Fruit fly (Drosophila melanogaster): ENCODE results near the gene nSMase.

Gene nSMase

DNA sequence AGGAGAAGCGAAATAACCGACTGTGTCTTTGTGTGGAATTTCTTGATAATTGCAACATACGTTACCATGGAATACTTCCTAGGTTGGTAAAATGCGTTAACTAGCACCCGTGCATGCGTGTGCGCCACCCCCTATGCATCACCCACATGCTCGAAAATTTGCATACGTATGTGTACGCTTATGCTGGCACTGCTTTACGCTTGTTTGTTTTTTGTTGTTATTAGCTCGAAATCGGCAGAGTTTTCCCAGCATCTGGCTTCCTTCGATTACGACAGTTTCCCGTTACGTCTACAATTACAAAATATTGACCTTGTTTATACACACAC lies 7.5 kb downstream of the nSMase start:
- 0 out of 2 replicates have a peak, but pooled peaks have one; percentile 0 for TF ChIP-seq CG32121 (GFP tag; IDR thresholded peaks at IDR 0.05)
- TF ChIP-seq Ets98B (GFP tag; IDR thresholded peaks at IDR 0.05), result peak; percentile 4; the same call in 1 of the 2 replicates
- TF ChIP-seq CG13204 (GFP tag; optimal IDR thresholded peaks at IDR 0.05), result no peak

DNA sequence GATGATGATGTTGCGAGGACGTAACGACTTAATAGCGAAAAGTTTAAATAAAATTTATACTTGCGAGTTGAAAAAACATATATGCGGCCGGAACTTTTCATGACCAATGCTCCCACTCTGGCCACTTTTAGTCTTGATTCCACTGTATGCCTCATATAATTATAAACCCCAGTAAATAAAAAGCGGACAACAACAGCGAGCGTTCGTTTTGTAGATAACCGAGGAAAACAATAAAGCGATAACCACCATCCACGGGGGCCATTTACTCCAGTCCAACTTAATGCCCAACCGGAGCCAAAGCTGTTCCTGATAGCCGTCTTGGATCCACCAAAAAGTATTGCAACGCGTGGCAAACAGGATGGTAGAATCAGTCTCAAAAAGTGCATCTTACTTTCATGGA lies 17.4 kb downstream of the nSMase start:
- TF ChIP-seq EcR (GFP tag; optimal IDR thresholded peaks at IDR 0.05) (peak; percentile 45), CG12605 (GFP tag; IDR thresholded peaks at IDR 0.05) (no peak), rn (GFP tag; IDR thresholded peaks at IDR 0.05) (no peak), CG15710 (tag; optimal IDR thresholded peaks at IDR 0.05) (no peak)

DNA sequence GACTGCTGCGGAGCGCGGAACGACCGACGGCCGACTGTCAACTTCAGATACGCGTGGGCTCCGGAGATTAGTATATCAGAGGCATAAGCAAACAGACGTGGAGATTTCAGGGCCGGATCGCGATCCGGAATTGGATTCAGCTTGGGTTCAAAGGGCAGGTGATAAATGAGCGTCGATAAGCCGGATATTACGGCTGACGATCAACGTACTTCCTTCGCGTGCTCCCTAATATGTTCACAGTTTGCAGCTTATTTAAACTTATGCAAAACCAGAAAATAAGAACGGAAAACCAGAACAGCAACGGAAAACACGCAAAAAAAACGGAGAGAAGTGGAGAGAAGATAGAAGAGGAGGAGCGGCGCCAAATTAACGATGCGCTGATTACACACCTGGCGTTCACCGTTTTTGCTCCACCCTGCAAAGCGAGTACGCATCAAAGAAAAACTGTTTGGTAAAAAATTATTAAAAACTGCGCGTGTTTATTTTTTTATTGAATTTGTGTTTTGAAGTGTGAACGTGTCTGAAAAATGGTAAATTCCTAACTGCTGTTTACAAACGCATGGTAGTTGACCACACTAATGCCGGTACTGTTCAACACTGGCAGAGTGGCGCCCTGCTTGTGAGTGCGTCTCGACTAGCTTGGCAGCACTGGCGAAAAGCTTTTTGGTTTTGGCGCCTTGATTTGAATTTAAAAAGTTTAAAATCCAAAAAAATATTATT lies 20.2 kb downstream of the nSMase start, which contains the start of gene CG17746:
CG17746 (minus strand) TSS at position 546 of the 720 bp plus-strand sequence.
- no peak for TF ChIP-seq Ets98B (GFP tag; IDR thresholded peaks at IDR 0.05)
- no peak for TF ChIP-seq CG17806 (tag; optimal IDR thresholded peaks at IDR 0.05)
- TF ChIP-seq EcR (GFP tag; optimal IDR thresholded peaks at IDR 0.05), result no peak
- peak; percentile 39; the same call in 1 of the 3 replicates for TF ChIP-seq CG4496 (GFP tag; IDR thresholded peaks at IDR 0.05)
- no peak for TF ChIP-seq fd96Ca (GFP tag; IDR thresholded peaks at IDR 0.05)
- peak; percentile 26 for TF ChIP-seq gl (tag; optimal IDR thresholded peaks at IDR 0.05)
- no peak for TF ChIP-seq CG8301 (tag; optimal IDR thresholded peaks at IDR 0.05)
- TF ChIP-seq CG32121 (GFP tag; IDR thresholded peaks at IDR 0.05), result no peak
- TF ChIP-seq CG12605 (GFP tag; IDR thresholded peaks at IDR 0.05), result no peak
- peak; percentile 8 for TF ChIP-seq CG8159 (tag; optimal IDR thresholded peaks at IDR 0.05)
- no peak for TF ChIP-seq CG34367 (tag; optimal IDR thresholded peaks at IDR 0.05)
- no peak for TF ChIP-seq Pif1A (GFP tag; optimal IDR thresholded peaks at IDR 0.05)
- TF ChIP-seq CG9948 (tag; optimal IDR thresholded peaks at IDR 0.05), result no peak
- TF ChIP-seq D1 (tag; optimal IDR thresholded peaks at IDR 0.05), result no peak
- TF ChIP-seq CG15710 (tag; optimal IDR thresholded peaks at IDR 0.05), result no peak
- no peak for TF ChIP-seq Snoo (tag; optimal IDR thresholded peaks at IDR 0.05)
- TF ChIP-seq CG10348 (GFP tag; IDR thresholded peaks at IDR 0.05), result no peak
- TF ChIP-seq rn (GFP tag; IDR thresholded peaks at IDR 0.05), result no peak
- no peak for TF ChIP-seq Pif1B (GFP tag; optimal IDR thresholded peaks at IDR 0.05)
- TF ChIP-seq CG14655 (GFP tag; optimal IDR thresholded peaks at IDR 0.05), result no peak
- no peak for TF ChIP-seq CG13204 (GFP tag; optimal IDR thresholded peaks at IDR 0.05)

DNA sequence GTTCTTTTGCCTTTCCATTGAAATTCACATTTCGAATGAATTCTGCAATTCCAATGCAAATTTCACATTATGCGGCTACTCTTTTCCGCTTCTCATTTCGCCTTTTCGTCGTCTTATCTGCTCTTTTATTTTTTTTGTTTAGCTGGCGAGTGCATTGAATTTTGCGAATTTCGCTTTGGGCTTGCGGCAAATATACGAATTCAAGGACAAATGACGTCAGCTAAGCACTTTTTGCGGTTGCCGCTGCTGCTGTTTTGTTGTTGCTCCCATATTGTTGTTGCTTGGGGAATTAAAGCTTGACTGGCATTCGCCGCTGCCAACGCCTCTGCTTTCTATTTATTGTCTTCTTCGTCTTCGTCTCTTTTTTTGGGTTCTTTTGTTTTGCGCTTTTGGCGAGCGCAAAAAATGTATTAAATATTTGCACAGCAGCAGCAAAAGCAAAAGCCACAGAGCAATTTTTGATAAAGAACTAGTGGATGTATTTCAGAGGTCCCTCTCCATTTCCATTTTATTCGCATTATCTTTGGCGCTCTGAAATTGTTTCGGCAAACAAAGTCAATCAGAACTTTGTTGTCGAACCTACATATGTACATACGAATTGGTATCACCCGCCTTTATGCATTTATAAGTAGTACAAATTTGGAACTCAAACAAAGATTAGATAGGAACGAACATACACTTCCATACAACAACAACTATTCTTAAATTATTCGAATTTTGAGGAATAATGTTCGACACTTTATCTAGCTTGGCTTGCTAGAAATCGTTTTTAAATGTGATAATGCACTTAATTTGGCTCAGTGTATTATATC lies 21.0 kb downstream of the nSMase start:
- TF ChIP-seq CG32121 (GFP tag; IDR thresholded peaks at IDR 0.05) (no peak), CG4496 (GFP tag; IDR thresholded peaks at IDR 0.05) (0 out of 3 replicates have a peak, but pooled peaks have one; percentile 5), CG17806 (tag; optimal IDR thresholded peaks at IDR 0.05) (no peak), D1 (tag; optimal IDR thresholded peaks at IDR 0.05) (peak; percentile 40), Pif1A (GFP tag; optimal IDR thresholded peaks at IDR 0.05) (no peak), CG12605 (GFP tag; IDR thresholded peaks at IDR 0.05) (no peak), CG8159 (tag; optimal IDR thresholded peaks at IDR 0.05) (no peak), Ets98B (GFP tag; IDR thresholded peaks at IDR 0.05) (no peak), rn (GFP tag; IDR thresholded peaks at IDR 0.05) (no peak), CG10348 (GFP tag; IDR thresholded peaks at IDR 0.05) (no peak), EcR (GFP tag; optimal IDR thresholded peaks at IDR 0.05) (peak; percentile 94), gl (tag; optimal IDR thresholded peaks at IDR 0.05) (no peak), CG8301 (tag; optimal IDR thresholded peaks at IDR 0.05) (no peak), CG15710 (tag; optimal IDR thresholded peaks at IDR 0.05) (peak; percentile 60), CG9948 (tag; optimal IDR thresholded peaks at IDR 0.05) (peak; percentile 66), Snoo (tag; optimal IDR thresholded peaks at IDR 0.05) (peak; percentile 46), CG14655 (GFP tag; optimal IDR thresholded peaks at IDR 0.05) (no peak), fd96Ca (GFP tag; IDR thresholded peaks at IDR 0.05) (no peak), Pif1B (GFP tag; optimal IDR thresholded peaks at IDR 0.05) (peak; percentile 68), CG13204 (GFP tag; optimal IDR thresholded peaks at IDR 0.05) (no peak), CG34367 (tag; optimal IDR thresholded peaks at IDR 0.05) (peak; percentile 83)

DNA sequence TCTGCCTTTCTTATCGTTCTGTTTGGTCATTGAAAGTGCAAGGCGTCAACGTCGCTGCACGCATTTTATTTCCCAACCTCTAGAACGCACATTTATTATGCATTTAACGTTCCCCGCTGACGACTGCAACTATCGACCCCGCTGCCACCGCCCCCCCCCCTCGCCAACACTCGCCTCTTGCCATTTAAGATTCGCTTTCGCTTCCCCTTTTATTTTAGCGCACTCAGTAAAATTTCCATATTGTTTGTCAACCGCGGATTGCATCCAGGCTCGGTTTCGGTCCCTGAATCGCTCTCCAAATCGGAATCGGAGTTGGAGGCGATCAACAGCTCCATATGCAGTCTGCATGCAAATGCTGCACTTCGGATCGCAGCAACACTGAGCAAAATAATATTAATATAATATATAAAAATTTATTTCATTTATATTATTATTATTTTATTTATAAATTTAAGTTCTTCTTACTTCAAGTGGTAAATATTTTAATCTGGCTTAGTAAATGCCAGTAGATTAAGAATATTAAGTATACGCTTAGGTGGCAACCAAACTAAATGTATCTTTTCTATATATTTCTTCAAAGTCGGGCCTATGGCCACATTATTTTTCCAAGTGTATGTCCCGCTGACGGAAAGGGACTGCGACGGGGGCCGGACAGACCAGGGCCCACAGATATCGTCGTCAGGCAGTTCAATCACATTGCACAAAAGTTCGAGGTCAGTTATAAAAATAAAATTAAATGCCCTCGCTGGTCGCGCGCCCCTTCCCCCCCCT lies 21.8 kb downstream of the nSMase start:
- TF ChIP-seq CG14655 (GFP tag; optimal IDR thresholded peaks at IDR 0.05), result peak; percentile 95
- no peak for TF ChIP-seq CG10348 (GFP tag; IDR thresholded peaks at IDR 0.05)
- peak; percentile 91 for TF ChIP-seq Pif1A (GFP tag; optimal IDR thresholded peaks at IDR 0.05)
- TF ChIP-seq CG12605 (GFP tag; IDR thresholded peaks at IDR 0.05), result peak; percentile 71
- peak; percentile 99 for TF ChIP-seq CG8159 (tag; optimal IDR thresholded peaks at IDR 0.05)
- peak; percentile 87 for TF ChIP-seq Snoo (tag; optimal IDR thresholded peaks at IDR 0.05)
- peak; percentile 95 for TF ChIP-seq D1 (tag; optimal IDR thresholded peaks at IDR 0.05)
- TF ChIP-seq CG17806 (tag; optimal IDR thresholded peaks at IDR 0.05), result peak; percentile 97
- peak; percentile 99 for TF ChIP-seq CG15710 (tag; optimal IDR thresholded peaks at IDR 0.05)
- peak; percentile 71; the same call in 2 of the 3 replicates for TF ChIP-seq fd96Ca (GFP tag; IDR thresholded peaks at IDR 0.05)
- TF ChIP-seq Pif1B (GFP tag; optimal IDR thresholded peaks at IDR 0.05), result peak; percentile 90
- peak; percentile 69 for TF ChIP-seq Ets98B (GFP tag; IDR thresholded peaks at IDR 0.05)
- TF ChIP-seq gl (tag; optimal IDR thresholded peaks at IDR 0.05), result peak; percentile 87
- peak; percentile 84 for TF ChIP-seq CG4496 (GFP tag; IDR thresholded peaks at IDR 0.05)
- peak; percentile 84 for TF ChIP-seq CG8301 (tag; optimal IDR thresholded peaks at IDR 0.05)
- TF ChIP-seq CG34367 (tag; optimal IDR thresholded peaks at IDR 0.05), result peak; percentile 97
- peak; percentile 97 for TF ChIP-seq CG13204 (GFP tag; optimal IDR thresholded peaks at IDR 0.05)
- peak; percentile 73 for TF ChIP-seq CG32121 (GFP tag; IDR thresholded peaks at IDR 0.05)
- peak; percentile 79 for TF ChIP-seq rn (GFP tag; IDR thresholded peaks at IDR 0.05)
- peak; percentile 60 for TF ChIP-seq EcR (GFP tag; optimal IDR thresholded peaks at IDR 0.05)
- peak; percentile 98 for TF ChIP-seq CG9948 (tag; optimal IDR thresholded peaks at IDR 0.05)

Measured in whole organism, pupa.